Fruit fly (Drosophila melanogaster): Measurements from ENCODE around the gene CG43155.

CG43155 gene

dm6 chrX:11521561-11522546, 62.3 kb downstream of the CG43155 start (continued):
- peak; percentile 13 for TF ChIP-seq Myb (GFP tag; optimal IDR thresholded peaks at IDR 0.05)
- TF ChIP-seq Hr3 (GFP tag; optimal IDR thresholded peaks at IDR 0.05): peak; percentile 62
- TF ChIP-seq Atf-2 (GFP tag; optimal IDR thresholded peaks at IDR 0.05): no peak
- TF ChIP-seq esg (GFP tag; conservative IDR thresholded peaks at IDR 0.05): peak; percentile 67
- TF ChIP-seq CG6813 (GFP tag; optimal IDR thresholded peaks at IDR 0.05): peak; percentile 38
- peak; percentile 79 for TF ChIP-seq nmo (GFP tag; optimal IDR thresholded peaks at IDR 0.05)
- TF ChIP-seq CG10462 (GFP tag; optimal IDR thresholded peaks at IDR 0.05): peak; percentile 39
- no peak for TF ChIP-seq CG1647 (GFP tag; optimal IDR thresholded peaks at IDR 0.05)
- TF ChIP-seq CG3281 (GFP tag; optimal IDR thresholded peaks at IDR 0.05): peak; percentile 14
- peak; percentile 45; the same call in 1 of the 2 replicates for TF ChIP-seq CG11247 (GFP tag; IDR thresholded peaks at IDR 0.05)
- TF ChIP-seq HLHmδ (GFP tag; optimal IDR thresholded peaks at IDR 0.05): no peak
- peak; percentile 61 for TF ChIP-seq Awh (GFP tag; IDR thresholded peaks at IDR 0.05)
- TF ChIP-seq crol (GFP tag; IDR thresholded peaks at IDR 0.05): peak; percentile 96
- TF ChIP-seq psq (GFP tag; optimal IDR thresholded peaks at IDR 0.05): peak; percentile 30
- peak; percentile 83 for TF ChIP-seq CG11504 (tag; optimal IDR thresholded peaks at IDR 0.05)
- peak; percentile 76 for TF ChIP-seq CG12391 (tag; optimal IDR thresholded peaks at IDR 0.05)
- peak; percentile 69 for TF ChIP-seq CG18599 (GFP tag; optimal IDR thresholded peaks at IDR 0.05)
- peak; percentile 8 for TF ChIP-seq Antp (GFP tag; optimal IDR thresholded peaks at IDR 0.05)
- TF ChIP-seq Atf3 (GFP tag; optimal IDR thresholded peaks at IDR 0.05): no peak
- peak; percentile 32 for TF ChIP-seq CG10654 (GFP tag; optimal IDR thresholded peaks at IDR 0.05)
- TF ChIP-seq CG11456 (GFP tag; IDR thresholded peaks at IDR 0.05): 0 out of 3 replicates have a peak, but pooled peaks have one; percentile 58
- TF ChIP-seq pum (GFP tag; optimal IDR thresholded peaks at IDR 0.05): peak; percentile 20
- TF ChIP-seq wor (GFP tag; IDR thresholded peaks at IDR 0.05): peak; percentile 25; the same call in 1 of the 2 replicates
- no peak for TF ChIP-seq wek (GFP tag; optimal IDR thresholded peaks at IDR 0.05)
- peak; percentile 59 for TF ChIP-seq CG2120 (GFP tag; optimal IDR thresholded peaks at IDR 0.05)
- no peak for TF ChIP-seq tup (GFP tag; optimal IDR thresholded peaks at IDR 0.05)
- TF ChIP-seq CG5953 (GFP tag; IDR thresholded peaks at IDR 0.05): no peak
- TF ChIP-seq btn (GFP tag; optimal IDR thresholded peaks at IDR 0.05): no peak
- TF ChIP-seq CG17359 (tag; optimal IDR thresholded peaks at IDR 0.05): peak; percentile 69
- TF ChIP-seq exex (tag; optimal IDR thresholded peaks at IDR 0.05): peak; percentile 48
- TF ChIP-seq CG10565 (GFP tag; optimal IDR thresholded peaks at IDR 0.05): no peak
- peak; percentile 65 for TF ChIP-seq dysf (GFP tag; IDR thresholded peaks at IDR 0.05)
- peak; percentile 1 for TF ChIP-seq CG11723 (GFP tag; optimal IDR thresholded peaks at IDR 0.05)
- no peak for TF ChIP-seq hbn (GFP tag; IDR thresholded peaks at IDR 0.05; ENCODE audit: partially characterized antibody)
- TF ChIP-seq CG4820 (GFP tag; optimal IDR thresholded peaks at IDR 0.05): peak; percentile 56
- no peak for TF ChIP-seq Dad (GFP tag; optimal IDR thresholded peaks at IDR 0.05)
- no peak; the same call in 2 of the 3 replicates for TF ChIP-seq zfh1 (GFP tag; IDR thresholded peaks at IDR 0.05)
- TF ChIP-seq bcd (GFP tag; optimal IDR thresholded peaks at IDR 0.05): peak; percentile 33
- TF ChIP-seq Trl (optimal IDR thresholded peaks at IDR 0.05): no peak
- TF ChIP-seq Trl (GFP tag; optimal IDR thresholded peaks at IDR 0.05): peak; percentile 9
- TF ChIP-seq Dbx (GFP tag; IDR thresholded peaks at IDR 0.05): peak; percentile 31; the same call in 1 of the 3 replicates
- TF ChIP-seq CG3995 (GFP tag; optimal IDR thresholded peaks at IDR 0.05): no peak
- no peak for TF ChIP-seq Bdp1 (GFP tag; optimal IDR thresholded peaks at IDR 0.05)
- no peak for TF ChIP-seq gcm (GFP tag; optimal IDR thresholded peaks at IDR 0.05)
- TF ChIP-seq yki (optimal IDR thresholded peaks at IDR 0.05): no peak
- peak; percentile 30 for TF ChIP-seq Med (GFP tag)
- TF ChIP-seq CG33213 (GFP tag; optimal IDR thresholded peaks at IDR 0.05): no peak
- TF ChIP-seq CG9727 (GFP tag; optimal IDR thresholded peaks at IDR 0.05): peak; percentile 36
- peak; percentile 53 for TF ChIP-seq gsb-n (tag; optimal IDR thresholded peaks at IDR 0.05)
